Worm (Caenorhabditis elegans): Measurements from ENCODE around the gene wago-10.

DNA sequence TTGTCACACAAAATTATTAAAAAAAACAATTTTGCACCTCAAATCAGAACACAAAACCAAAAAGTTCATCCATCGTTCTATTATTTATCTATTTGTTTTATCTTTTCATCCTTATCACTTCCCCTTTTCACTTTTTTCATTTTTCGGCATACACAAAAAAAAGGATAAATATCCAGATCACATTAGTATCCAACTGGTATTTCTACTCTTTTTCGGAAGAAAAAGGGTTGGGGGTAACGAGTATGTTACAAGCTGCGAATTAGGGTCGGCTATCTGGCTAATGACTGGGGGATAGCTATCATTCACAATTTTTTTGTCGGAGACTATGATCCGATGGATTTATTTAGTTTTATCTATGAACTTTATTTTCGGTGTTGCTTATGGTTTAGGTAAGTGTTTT lies 26.8 kb downstream of the wago-10 start, which contains the start of gene mltn-7:
- no peak for TF ChIP-seq B0310.2 (tag; optimal IDR thresholded peaks at IDR 0.05)
- no peak for TF ChIP-seq ets-7 (tag; optimal IDR thresholded peaks at IDR 0.05)
- TF ChIP-seq ama-1 (optimal IDR thresholded peaks at IDR 0.05): no peak
- TF ChIP-seq ceh-36 (tag; optimal IDR thresholded peaks at IDR 0.05): no peak
- TF ChIP-seq ceh-13 (GFP tag; optimal IDR thresholded peaks at IDR 0.05): no peak
- TF ChIP-seq F13C5.2 (tag; optimal IDR thresholded peaks at IDR 0.05): no peak

Data from whole organism, early embryonic.